Worm (Caenorhabditis elegans) whole organism, midembryonic: ENCODE data around the gene drn-1.

ENCODE experiments used
- T22C8.4 ChIP-seq: fragments of 200-800 bp; sonication (Bioruptor generic); IDR thresholded peaks from 2 replicates; pipeline ENCODE4 v1.3.6; 2022; ENCODE audit warnings: missing genetic modification characterization, missing compliant biosample characterization
- cog-1 ChIP-seq: sonication (generic microtip); optimal IDR thresholded peaks from 2 replicates; lab custom pipeline; 2016; ENCODE audit warnings: missing genetic modification characterization, missing compliant biosample characterization
- flt-1 ChIP-seq: fragments of 200-800 bp; sonication (Bioruptor generic); IDR thresholded peaks from 2 replicates; pipeline ENCODE4 v1.3.6; 2022; ENCODE audit warnings: missing genetic modification characterization, missing compliant biosample characterization
- klf-2 ChIP-seq: fragments of 200-800 bp; sonication (Bioruptor generic); conservative IDR thresholded peaks from 2 replicates; pipeline ENCODE4 v1.3.6; 2022; ENCODE audit warnings: missing genetic modification reagents, missing genetic modification characterization, missing compliant biosample characterization
- med-1 ChIP-seq: sonication (generic microtip); optimal IDR thresholded peaks from 2 replicates; lab custom pipeline; 2017; ENCODE audit warnings: missing genetic modification characterization, mild to moderate bottlenecking, missing compliant biosample characterization, antibody characterized with exemption, missing genetic modification reagents; ENCODE audit not compliant: insufficient read depth
- ref-1 ChIP-seq: fragments of 200-800 bp; sonication (Bioruptor generic); conservative IDR thresholded peaks from 2 replicates; pipeline ENCODE4 v1.3.6; 2022; ENCODE audit warnings: missing genetic modification reagents, missing genetic modification characterization, missing compliant biosample characterization
- tab-1 ChIP-seq: fragments of 200-800 bp; sonication (Bioruptor generic); IDR thresholded peaks from 2 replicates; pipeline ENCODE4 v1.3.6; 2022; ENCODE audit warnings: missing genetic modification characterization, missing compliant biosample characterization
- ztf-23 ChIP-seq: fragments of 200-800 bp; sonication (Bioruptor generic); IDR thresholded peaks from 2 replicates; pipeline ENCODE4 v1.3.6; 2022; ENCODE audit warnings: missing genetic modification reagents, missing genetic modification characterization, missing compliant biosample characterization
- ztf-29 ChIP-seq: fragments of 200-800 bp; sonication (Bioruptor generic); IDR thresholded peaks from 2 replicates; pipeline ENCODE4 v1.3.6; 2022; ENCODE audit warnings: missing genetic modification reagents, missing genetic modification characterization, missing compliant biosample characterization

- TF ChIP-seq tab-1 (GFP tag; lab: Robert Waterston, UW) (no peak), ztf-23 (GFP tag; lab: Robert Waterston, UW) (no peak), ref-1 (GFP tag; lab: Robert Waterston, UW) (no peak), med-1 (GFP tag; lab: Kevin White, UChicago) (no peak), flt-1 (GFP tag; lab: Robert Waterston, UW) (no peak), T22C8.4 (no peak), klf-2 (GFP tag; lab: Robert Waterston, UW) (no peak), cog-1 (tag; lab: Kevin White, UChicago) (no peak), ztf-29 (GFP tag; lab: Robert Waterston, UW) (no peak)
These were observed 35.9 kb downstream of the drn-1 start, which contains the start of gene pho-1 for ce11 chrII:5235758-5236157.
